Fruit fly (Drosophila melanogaster) whole organism, prepupa: ENCODE measurements around the gene Pino.
A peak's percentile ranks its signal among the peaks of the same experiment; 100 is the strongest.

Experiments
- CG32006 ChIP-seq: fragments of 200-800 bp; sonication (Bioruptor generic); optimal IDR thresholded peaks from 3 replicates; lab custom pipeline; 2017; ENCODE audit warnings: missing biosample characterization, mild to moderate bottlenecking, missing genetic modification characterization
- CG6276 ChIP-seq: fragments of 200-800 bp; sonication (Bioruptor generic); optimal IDR thresholded peaks from 2 replicates; lab custom pipeline; 2017; ENCODE audit warnings: missing biosample characterization, mild to moderate bottlenecking, missing genetic modification characterization
- CG6808 ChIP-seq: fragments of 200-800 bp; sonication (Bioruptor generic); optimal IDR thresholded peaks from 3 replicates; lab custom pipeline; 2017; ENCODE audit warnings: missing biosample characterization, missing genetic modification characterization, mild to moderate bottlenecking, moderate library complexity, missing genetic modification reagents
- vri ChIP-seq: fragments of 200-800 bp; sonication (Bioruptor generic); optimal IDR thresholded peaks from 3 replicates; lab custom pipeline; 2016; ENCODE audit warnings: missing biosample characterization, mild to moderate bottlenecking, missing genetic modification characterization

dm6 chr2L:1075753-1076152 is 53.0 kb downstream of the Pino start:
- TF ChIP-seq CG6808 (GFP tag; lab: Kevin White, UChicago) (peak; percentile 14), CG6276 (GFP tag; lab: Kevin White, UChicago) (peak; percentile 75), vri (GFP tag; lab: Kevin White, UChicago) (peak; percentile 38), CG32006 (GFP tag; lab: Kevin White, UChicago) (peak; percentile 89)
